Fruit fly (Drosophila melanogaster) whole organism, embryonic: Measurements from ENCODE around the gene Megf8.

Source experiments
- Antp ChIP-seq: fragments of 200-800 bp; sonication (Bioruptor generic); optimal IDR thresholded peaks from 3 replicates; lab custom pipeline; 2016; ENCODE audit warnings: missing biosample characterization, missing genetic modification characterization
- CG10209 ChIP-seq: fragments of 200-800 bp; sonication (Bioruptor generic); optimal IDR thresholded peaks from 3 replicates; lab custom pipeline; 2017; ENCODE audit warnings: missing biosample characterization, mild to moderate bottlenecking, missing genetic modification characterization, missing genetic modification reagents
- CG11398 ChIP-seq: fragments of 200-800 bp; sonication (Bioruptor generic); optimal IDR thresholded peaks from 2 replicates; lab custom pipeline; 2016; ENCODE audit warnings: missing biosample characterization, missing genetic modification characterization
- CG11695 ChIP-seq: fragments of 200-800 bp; sonication (Bioruptor generic); IDR thresholded peaks from 3 replicates; pipeline ENCODE4 v1.3.6; 2022; ENCODE audit warnings: missing biosample characterization, missing genetic modification characterization
- CG11723 ChIP-seq: fragments of 200-800 bp; sonication (Bioruptor generic); optimal IDR thresholded peaks from 2 replicates; lab custom pipeline; 2017; ENCODE audit warnings: missing biosample characterization, mild to moderate bottlenecking, missing genetic modification characterization
- CG14050 ChIP-seq: fragments of 200-800 bp; sonication (Bioruptor generic); IDR thresholded peaks from 3 replicates; pipeline ENCODE4 v1.3.6; 2022; ENCODE audit warnings: missing biosample characterization, missing genetic modification characterization
- CG15269 ChIP-seq: fragments of 200-800 bp; sonication (Bioruptor generic); optimal IDR thresholded peaks from 2 replicates; lab custom pipeline; 2018; ENCODE audit warnings: missing biosample characterization, mild to moderate bottlenecking, missing genetic modification characterization, moderate library complexity
- CG31441 ChIP-seq: fragments of 200-800 bp; sonication (Bioruptor generic); IDR thresholded peaks from 2 replicates; pipeline ENCODE4 v1.3.6; 2022; ENCODE audit warnings: missing biosample characterization, missing genetic modification characterization
- CG34422 ChIP-seq: fragments of 200-800 bp; sonication (Bioruptor generic); IDR thresholded peaks from 3 replicates; pipeline ENCODE4 v1.3.6; 2022; ENCODE audit warnings: missing biosample characterization, missing genetic modification characterization
- CG6689 ChIP-seq: fragments of 200-800 bp; sonication (Bioruptor generic); IDR thresholded peaks from 2 replicates; pipeline ENCODE4 v1.3.6; 2022; ENCODE audit warnings: missing biosample characterization, missing genetic modification characterization
- CG6813 ChIP-seq: fragments of 200-800 bp; sonication (Bioruptor generic); optimal IDR thresholded peaks from 2 replicates; lab custom pipeline; 2017; ENCODE audit warnings: missing biosample characterization, missing genetic modification characterization, mild to moderate bottlenecking, moderate library complexity, missing genetic modification reagents
- CG6854 ChIP-seq: fragments of 200-800 bp; sonication (Bioruptor generic); optimal IDR thresholded peaks from 3 replicates; lab custom pipeline; 2017; ENCODE audit warnings: missing biosample characterization, mild to moderate bottlenecking, missing genetic modification characterization
- CG7372 ChIP-seq: fragments of 200-800 bp; sonication (Bioruptor generic); IDR thresholded peaks from 2 replicates; pipeline ENCODE4 v1.3.6; 2022; ENCODE audit warnings: missing biosample characterization, missing genetic modification characterization
- CG9817 ChIP-seq: fragments of 200-800 bp; sonication (Bioruptor generic); optimal IDR thresholded peaks from 2 replicates; lab custom pipeline; 2018; ENCODE audit warnings: missing biosample characterization, mild to moderate bottlenecking, missing genetic modification characterization, moderate library complexity
- D19A ChIP-seq: fragments of 200-800 bp; optimal IDR thresholded peaks from 3 replicates; lab custom pipeline; 2019; ENCODE audit warnings: missing biosample characterization, mild to moderate bottlenecking, missing genetic modification characterization, moderate library complexity
- Dek ChIP-seq: fragments of 200-800 bp; sonication (Bioruptor generic); optimal IDR thresholded peaks from 3 replicates; lab custom pipeline; 2019; ENCODE audit warnings: missing biosample characterization, mild to moderate bottlenecking, missing genetic modification characterization, moderate library complexity
- Doc2 ChIP-seq: fragments of 200-800 bp; sonication (Bioruptor generic); IDR thresholded peaks from 2 replicates; pipeline ENCODE4 v1.3.6; 2022; ENCODE audit warnings: missing biosample characterization, missing genetic modification characterization
- Dp ChIP-seq: fragments of 200-800 bp; sonication (Bioruptor generic); optimal IDR thresholded peaks from 2 replicates; lab custom pipeline; 2018; ENCODE audit warnings: missing biosample characterization, mild to moderate bottlenecking, missing genetic modification characterization, moderate library complexity
- Elba2 ChIP-seq: fragments of 200-800 bp; sonication (Bioruptor generic); optimal IDR thresholded peaks from 3 replicates; lab custom pipeline; 2016; ENCODE audit warnings: missing biosample characterization, missing genetic modification characterization
- HmgD ChIP-seq: fragments of 200-800 bp; sonication (Bioruptor generic); optimal IDR thresholded peaks from 3 replicates; lab custom pipeline; 2016; ENCODE audit warnings: missing biosample characterization, missing genetic modification characterization
- Hmx ChIP-seq: fragments of 200-800 bp; sonication (Bioruptor generic); optimal IDR thresholded peaks from 2 replicates; lab custom pipeline; 2016; ENCODE audit warnings: missing biosample characterization, missing genetic modification characterization
- Hr78 ChIP-seq, 2 experiments: fragments of 200-800 bp in 1 of 2; fragments of >200 bp in 1 of 2; sonication (Bioruptor generic) in 1 of 2; optimal IDR thresholded peaks; 2 replicates each; lab custom pipeline; 2017 to 2019; ENCODE audit warnings: missing biosample characterization in 2 of 2, missing genetic modification characterization in 2 of 2, mild to moderate bottlenecking in 1 of 2, moderate library complexity in 1 of 2
- Kr ChIP-seq: fragments of 200-800 bp; sonication (Bioruptor generic); optimal IDR thresholded peaks from 2 replicates; lab custom pipeline; 2017; ENCODE audit warnings: missing biosample characterization, mild to moderate bottlenecking, missing genetic modification characterization
- NfI ChIP-seq: fragments of 200-800 bp; sonication (Bioruptor generic); optimal IDR thresholded peaks from 3 replicates; lab custom pipeline; 2018; ENCODE audit warnings: missing biosample characterization, mild to moderate bottlenecking, missing genetic modification characterization, moderate library complexity
- Spps ChIP-seq: fragments of 200-800 bp; sonication (Bioruptor generic); optimal IDR thresholded peaks from 2 replicates; lab custom pipeline; 2018; ENCODE audit warnings: missing biosample characterization, mild to moderate bottlenecking, missing genetic modification characterization
- Taf1 ChIP-seq: fragments of 200-800 bp; sonication (Bioruptor generic); IDR thresholded peaks from 2 replicates; pipeline ENCODE4 v1.3.6; 2022; ENCODE audit warnings: missing biosample characterization, missing genetic modification characterization
- YL-1 ChIP-seq: fragments of 200-800 bp; sonication (Bioruptor generic); optimal IDR thresholded peaks from 3 replicates; lab custom pipeline; 2017; ENCODE audit warnings: missing biosample characterization, mild to moderate bottlenecking, missing genetic modification characterization
- aop ChIP-seq: fragments of 200-800 bp; sonication (Bioruptor generic); IDR thresholded peaks from 2 replicates; pipeline ENCODE4 v1.3.6; 2022; ENCODE audit warnings: missing biosample characterization, missing genetic modification characterization
- ash1 ChIP-seq: fragments of 200-800 bp; sonication (Bioruptor generic); optimal IDR thresholded peaks from 2 replicates; lab custom pipeline; 2018; ENCODE audit warnings: missing biosample characterization, mild to moderate bottlenecking, missing genetic modification characterization
- bbx ChIP-seq: fragments of 200-800 bp; sonication (Bioruptor generic); IDR thresholded peaks from 2 replicates; pipeline ENCODE4 v1.3.6; 2022; ENCODE audit warnings: missing biosample characterization, missing genetic modification characterization; ENCODE audit not compliant: partially characterized antibody
- bigmax ChIP-seq: fragments of 200-800 bp; sonication (Bioruptor generic); optimal IDR thresholded peaks from 2 replicates; lab custom pipeline; 2018; ENCODE audit warnings: missing biosample characterization, mild to moderate bottlenecking, missing genetic modification characterization
- bsh ChIP-seq, 2 experiments: fragments of 200-800 bp; sonication (Bioruptor generic); optimal IDR thresholded peaks; 2 replicates each; lab custom pipeline; 2017 to 2018; ENCODE audit warnings: mild to moderate bottlenecking in 2 of 2, missing biosample characterization in 2 of 2, missing genetic modification characterization in 2 of 2, moderate library complexity in 1 of 2
- chm ChIP-seq: fragments of 200-800 bp; sonication (Bioruptor generic); IDR thresholded peaks from 2 replicates; pipeline ENCODE4 v1.3.6; 2022; ENCODE audit warnings: missing biosample characterization, missing genetic modification characterization
- corto ChIP-seq: fragments of 200-800 bp; sonication (Bioruptor generic); optimal IDR thresholded peaks from 2 replicates; lab custom pipeline; 2016; ENCODE audit warnings: missing biosample characterization, mild to moderate bottlenecking, missing genetic modification characterization, moderate library complexity
- crp ChIP-seq, 2 experiments: fragments of 200-800 bp; sonication (Bioruptor generic); optimal IDR thresholded peaks; 2 replicates in 1 of 2; 3 replicates in 1 of 2; lab custom pipeline; 2017; ENCODE audit warnings: missing biosample characterization in 2 of 2, missing genetic modification characterization in 2 of 2, mild to moderate bottlenecking in 1 of 2, moderate library complexity in 1 of 2
- gce ChIP-seq: fragments of 200-800 bp; sonication (Bioruptor generic); IDR thresholded peaks from 3 replicates; pipeline ENCODE4 v1.3.6; 2022; ENCODE audit warnings: missing biosample characterization, missing genetic modification characterization
- grau ChIP-seq: fragments of 200-800 bp; optimal IDR thresholded peaks from 3 replicates; lab custom pipeline; 2019; ENCODE audit warnings: missing biosample characterization, mild to moderate bottlenecking, missing genetic modification characterization, moderate library complexity
- gsb-n ChIP-seq: fragments of 200-800 bp; sonication (Bioruptor generic); optimal IDR thresholded peaks from 3 replicates; lab custom pipeline; 2018; ENCODE audit warnings: missing biosample characterization, mild to moderate bottlenecking, missing genetic modification characterization
- hbn ChIP-seq: fragments of 200-800 bp; sonication (Bioruptor generic); IDR thresholded peaks from 2 replicates; pipeline ENCODE4 v1.3.6; 2022; ENCODE audit warnings: missing biosample characterization, missing genetic modification characterization; ENCODE audit not compliant: partially characterized antibody
- hkb ChIP-seq, 2 experiments: fragments of 200-800 bp in 1 of 2; fragments of >200 bp in 1 of 2; sonication (Bioruptor generic) in 1 of 2; IDR thresholded peaks in 1 of 2; optimal IDR thresholded peaks in 1 of 2; 2 replicates each; pipeline versions ENCODE4 v1.3.6 to Lab custom; 2017 to 2022; ENCODE audit warnings: missing biosample characterization in 1 of 2, missing genetic modification characterization in 1 of 2
- ken ChIP-seq: fragments of 200-800 bp; sonication (Bioruptor generic); IDR thresholded peaks from 3 replicates; pipeline ENCODE4 v1.3.6; 2022; ENCODE audit warnings: missing biosample characterization, missing genetic modification characterization
- lov ChIP-seq, 2 experiments: fragments of 200-800 bp in 1 of 2; fragments of >200 bp in 1 of 2; sonication (Bioruptor generic) in 1 of 2; IDR thresholded peaks in 1 of 2; optimal IDR thresholded peaks in 1 of 2; 2 replicates in 1 of 2; 3 replicates in 1 of 2; pipeline versions ENCODE4 v1.3.6 to Lab custom; 2017 to 2022; ENCODE audit warnings: missing biosample characterization in 1 of 2, missing genetic modification characterization in 1 of 2
- nerfin-1 ChIP-seq: fragments of 200-800 bp; sonication (Bioruptor generic); optimal IDR thresholded peaks from 3 replicates; lab custom pipeline; 2019; ENCODE audit warnings: missing biosample characterization, mild to moderate bottlenecking, missing genetic modification characterization, moderate library complexity
- otp ChIP-seq: fragments of 200-800 bp; sonication (Bioruptor generic); IDR thresholded peaks from 3 replicates; pipeline ENCODE4, ENCODE4 v1.3.6; 2022; ENCODE audit warnings: missing biosample characterization, missing genetic modification characterization
- sob ChIP-seq: fragments of 200-800 bp; sonication (Bioruptor generic); IDR thresholded peaks from 2 replicates; pipeline ENCODE4 v1.3.6; 2022; ENCODE audit warnings: missing biosample characterization, missing genetic modification characterization
- yki ChIP-seq: fragments of >200 bp; optimal IDR thresholded peaks from 3 replicates; lab custom pipeline; 2018
- zf30C ChIP-seq: fragments of 200-800 bp; sonication (Bioruptor generic); optimal IDR thresholded peaks from 3 replicates; lab custom pipeline; 2018; ENCODE audit warnings: missing biosample characterization, mild to moderate bottlenecking, missing genetic modification characterization

The Megf8 gene

DNA sequence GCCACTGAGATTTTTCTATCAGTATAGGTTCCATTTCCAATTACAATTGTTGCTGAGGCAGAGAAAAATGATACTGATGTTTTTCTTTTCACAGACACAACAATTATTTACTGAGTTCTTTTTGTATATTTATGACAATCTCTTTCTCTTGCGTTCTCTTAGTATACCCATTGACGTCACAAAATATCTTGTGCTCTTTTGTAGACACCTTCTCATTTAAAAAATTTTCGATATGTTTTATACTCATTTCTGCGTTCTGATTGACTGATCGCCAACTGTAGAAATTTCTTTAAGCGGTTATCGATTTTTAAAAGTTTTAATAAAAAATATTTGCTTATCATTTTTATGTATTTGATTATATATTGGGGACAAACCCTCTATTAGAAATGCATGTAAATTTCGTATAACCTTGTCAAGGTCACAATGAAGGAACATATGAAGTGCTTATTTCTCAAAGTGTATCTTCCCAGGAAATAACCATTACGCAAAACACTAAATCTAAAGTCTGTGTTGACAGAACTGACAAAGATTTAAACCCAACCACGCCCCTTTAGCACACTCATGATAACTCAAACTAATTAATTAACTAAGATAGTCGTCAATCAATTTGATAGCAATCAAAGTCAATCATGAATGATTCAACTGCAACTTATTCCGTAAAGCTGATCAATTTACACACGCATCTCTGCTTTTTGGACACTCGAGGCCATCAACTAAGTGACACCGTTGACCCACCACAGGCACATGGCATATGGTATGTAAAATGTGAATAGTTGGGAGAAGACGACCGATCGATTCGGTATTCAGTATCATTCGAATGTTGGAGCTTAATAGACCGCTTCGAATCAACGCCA lies 32.4 kb upstream of the Megf8 start, which contains the start of the genes Glyat and Tg (continued):
- TF ChIP-seq Taf1 (GFP tag; lab: Robert Waterston, UW) (no peak), D19A (tag; lab: Kevin White, UChicago) (peak; percentile 1), Kr (GFP tag; lab: Kevin White, UChicago) (no peak), Hr78 (GFP tag; optimal IDR thresholded peaks at IDR 0.05; lab: Kevin White, UChicago) (no peak), zf30C (GFP tag; lab: Kevin White, UChicago) (peak; percentile 33), CG11695 (peak; percentile 48; the same call in 1 of the 3 replicates), yki (lab: Kevin White, UChicago) (no peak), Elba2 (no peak), Antp (GFP tag; lab: Kevin White, UChicago) (no peak), CG14050 (GFP tag; lab: Robert Waterston, UW) (no peak; the same call in 2 of the 3 replicates), gsb-n (peak; percentile 1), chm (GFP tag; lab: Robert Waterston, UW) (no peak), Spps (tag; lab: Kevin White, UChicago) (no peak), CG6854 (GFP tag; lab: Kevin White, UChicago) (no peak), ash1 (GFP tag; lab: Kevin White, UChicago) (no peak), bigmax (GFP tag; lab: Kevin White, UChicago) (no peak), ken (GFP tag; lab: Robert Waterston, UW) (0 out of 3 replicates have a peak, but pooled peaks have one; percentile 42), CG15269 (tag; lab: Kevin White, UChicago) (peak; percentile 25), YL-1 (GFP tag; lab: Kevin White, UChicago) (no peak), CG6813 (GFP tag; lab: Kevin White, UChicago) (no peak), crp (GFP tag; optimal IDR thresholded peaks at IDR 0.05; lab: Kevin White, UChicago) (no peak), Hmx (GFP tag; lab: Kevin White, UChicago) (no peak), bbx (peak; percentile 48; the same call in 1 of the 2 replicates), CG11723 (GFP tag; lab: Kevin White, UChicago) (no peak), bsh (GFP tag; optimal IDR thresholded peaks at IDR 0.05; lab: Kevin White, UChicago) (no peak), corto (GFP tag; lab: Kevin White, UChicago) (no peak), hbn (GFP tag; lab: Robert Waterston, UW) (peak; percentile 56), lov (optimal IDR thresholded peaks at IDR 0.05; lab: Kevin White, UChicago) (no peak), lov (GFP tag; IDR thresholded peaks at IDR 0.05; lab: Robert Waterston, UW) (no peak), CG9817 (tag; lab: Kevin White, UChicago) (no peak), CG6689 (GFP tag; lab: Robert Waterston, UW) (peak; percentile 100), otp (GFP tag; lab: Robert Waterston, UW) (no peak), CG10209 (GFP tag; lab: Kevin White, UChicago) (no peak), Dek (tag; lab: Kevin White, UChicago) (peak; percentile 45), CG7372 (GFP tag; lab: Robert Waterston, UW) (peak; percentile 27; the same call in 1 of the 2 replicates), grau (peak; percentile 41), Dp (GFP tag; lab: Kevin White, UChicago) (peak; percentile 77), HmgD (no peak), nerfin-1 (tag; lab: Kevin White, UChicago) (no peak), CG31441 (GFP tag; lab: Robert Waterston, UW) (no peak), CG34422 (GFP tag; lab: Robert Waterston, UW) (0 out of 3 replicates have a peak, but pooled peaks have one; percentile 33), gce (GFP tag; lab: Robert Waterston, UW) (no peak), aop (GFP tag; lab: Robert Waterston, UW) (no peak), Doc2 (GFP tag; lab: Robert Waterston, UW) (no peak), NfI (GFP tag; lab: Kevin White, UChicago) (peak; percentile 13), CG11398 (GFP tag; lab: Kevin White, UChicago) (no peak), sob (GFP tag; lab: Robert Waterston, UW) (no peak), hkb (optimal IDR thresholded peaks at IDR 0.05; lab: Kevin White, UChicago) (no peak), hkb (GFP tag; IDR thresholded peaks at IDR 0.05; lab: Robert Waterston, UW) (0 out of 2 replicates have a peak, but pooled peaks have one; percentile 36)
